Worm (Caenorhabditis elegans) whole organism, mixed stage, embryonic: ENCODE results near the gene F59B2.8.

Experiments
- cnd-1 ChIP-seq: fragments of 200-800 bp; sonication (Bioruptor generic); optimal IDR thresholded peaks from 2 replicates; lab custom pipeline; 2018; ENCODE audit warnings: mild to moderate bottlenecking, missing genetic modification characterization, missing compliant biosample characterization
- elt-3 ChIP-seq: fragments of 150-350 bp; optimal IDR thresholded peaks from 2 replicates; lab custom pipeline; 2014; ENCODE audit warnings: missing biosample characterization, missing genetic modification characterization
- mab-5 ChIP-seq: fragments of 150-350 bp; optimal IDR thresholded peaks from 2 replicates; lab custom pipeline; 2014; ENCODE audit warnings: missing biosample characterization, missing genetic modification characterization
- mep-1 ChIP-seq: fragments of 150-350 bp; optimal IDR thresholded peaks from 2 replicates; lab custom pipeline; 2017; ENCODE audit warnings: missing biosample characterization, missing genetic modification reagents, missing genetic modification characterization, inconsistent platforms

DNA sequence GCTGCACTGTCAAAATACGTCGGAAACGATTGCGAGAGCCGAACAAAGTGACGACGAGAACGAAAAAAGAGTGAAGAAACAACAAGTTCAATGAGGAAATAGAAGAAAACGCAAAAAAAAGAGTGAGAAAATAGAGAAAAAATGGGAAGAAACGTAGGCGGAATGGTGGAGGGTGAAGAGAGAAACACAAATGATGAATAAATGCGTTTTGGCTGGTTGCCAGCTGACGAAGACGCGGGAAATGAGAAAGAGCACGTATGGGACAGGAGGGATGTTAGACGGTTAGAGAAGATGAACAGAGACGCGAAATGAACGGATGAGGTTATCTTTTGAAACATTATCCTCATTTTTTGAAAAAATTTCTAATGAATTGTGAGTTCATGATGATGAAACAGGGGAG lies 25.0 kb downstream of the F59B2.8 start:
- TF ChIP-seq mep-1 (tag; lab: Kevin White, UChicago) (peak; percentile 1), elt-3 (tag; lab: Kevin White, UChicago) (no peak), cnd-1 (no peak), mab-5 (tag; lab: Kevin White, UChicago) (no peak)
